Worm (Caenorhabditis elegans): ENCODE results near the gene neg-1.

DNA sequence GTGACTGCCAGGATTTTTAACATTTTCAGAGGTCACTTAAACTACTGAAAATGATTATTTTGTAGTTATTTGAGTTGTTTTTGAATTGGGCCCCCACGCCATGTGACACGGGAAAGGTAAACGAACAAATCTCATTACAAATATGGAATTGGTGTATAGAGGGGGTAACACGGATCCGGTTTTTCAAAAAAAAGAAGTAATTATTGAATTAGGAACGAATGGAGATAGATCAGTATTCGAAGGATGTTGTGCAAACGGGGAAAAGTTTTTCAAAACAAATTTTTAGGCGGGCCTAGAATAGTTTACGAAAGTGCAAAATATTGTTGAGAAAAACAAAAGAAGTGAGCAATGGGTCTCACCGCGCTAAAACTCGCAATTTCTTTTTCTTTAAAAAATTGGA is 8.2 kb downstream of the neg-1 start, which contains the start of gene F32D1.11:
- no peak for TF ChIP-seq zag-1 (tag; optimal IDR thresholded peaks at IDR 0.05)
- TF ChIP-seq nhr-11 (tag; optimal IDR thresholded peaks at IDR 0.05) = no peak
- TF ChIP-seq ces-1 (GFP tag; optimal IDR thresholded peaks at IDR 0.05) = no peak
- no peak for TF ChIP-seq pqm-1 (tag; optimal IDR thresholded peaks at IDR 0.05)
- TF ChIP-seq jun-1 (tag; optimal IDR thresholded peaks at IDR 0.05) = no peak
- TF ChIP-seq ztf-11 (tag; optimal IDR thresholded peaks at IDR 0.05) = no peak
- no peak for TF ChIP-seq nhr-76 (tag; optimal IDR thresholded peaks at IDR 0.05)
- no peak for TF ChIP-seq zfp-3 (GFP tag; conservative IDR thresholded peaks at IDR 0.05)
- no peak for TF ChIP-seq egl-27 (tag; optimal IDR thresholded peaks at IDR 0.05)

Measured in whole organism, L4 larva.